Worm (Caenorhabditis elegans): ENCODE measurements around the gene col-79.

Gene col-79

ce11 chrII:10658576-10659256 lies 44.7 kb upstream of the col-79 start, which contains the start of the genes snu-13 and rsp-7 (continued):
- peak; percentile 65 for TF ChIP-seq hlh-30 (tag; optimal IDR thresholded peaks at IDR 0.05; ENCODE audit: insufficient read depth)
- TF ChIP-seq dpl-1 (GFP tag; optimal IDR thresholded peaks at IDR 0.05) = peak; percentile 78
- peak; percentile 77 for TF ChIP-seq lin-38 (GFP tag; IDR thresholded peaks at IDR 0.05)
- no peak for TF ChIP-seq attf-4 (tag; optimal IDR thresholded peaks at IDR 0.05)
- no peak for TF ChIP-seq ces-1 (GFP tag; optimal IDR thresholded peaks at IDR 0.05)
- peak in 1 of 2 experiments; percentile 92 for TF ChIP-seq lsy-2 (tag; optimal IDR thresholded peaks at IDR 0.05)
- no peak for TF ChIP-seq dmd-9 (GFP tag; IDR thresholded peaks at IDR 0.05)
- TF ChIP-seq cey-2 (tag; optimal IDR thresholded peaks at IDR 0.05; ENCODE audit: borderline replicate concordance, insufficient read depth) = no peak
- TF ChIP-seq F37D6.2 (tag; optimal IDR thresholded peaks at IDR 0.05) = no peak
- peak; percentile 7 for TF ChIP-seq F49E8.2 (tag; optimal IDR thresholded peaks at IDR 0.05; ENCODE audit: borderline replicate concordance)
- no peak for TF ChIP-seq daf-16 (GFP tag; optimal IDR thresholded peaks at IDR 0.05)
- TF ChIP-seq daf-16 (tag; optimal IDR thresholded peaks at IDR 0.05) = peak; percentile 12
- no peak for TF ChIP-seq duxl-1 (tag; optimal IDR thresholded peaks at IDR 0.05; ENCODE audit: poor library complexity)
- no peak for TF ChIP-seq lin-39 (tag; optimal IDR thresholded peaks at IDR 0.05)
- peak; percentile 88 for TF ChIP-seq mes-2 (tag; optimal IDR thresholded peaks at IDR 0.05; ENCODE audit: poor library complexity, severe bottlenecking)
- no peak for TF ChIP-seq aha-1 (tag)
- TF ChIP-seq arid-1 (GFP tag; conservative IDR thresholded peaks at IDR 0.05) = no peak
- no peak for TF ChIP-seq ama-1 (optimal IDR thresholded peaks at IDR 0.05)
- TF ChIP-seq madf-9 (GFP tag; conservative IDR thresholded peaks at IDR 0.05) = no peak
- TF ChIP-seq nhr-28 (tag; optimal IDR thresholded peaks at IDR 0.05) = peak; percentile 36
- peak in 1 of 2 experiments; percentile 12 for TF ChIP-seq unc-62 (GFP tag; optimal IDR thresholded peaks at IDR 0.05 in 1 of 2)
- TF ChIP-seq unc-62 (tag; optimal IDR thresholded peaks at IDR 0.05) = no peak
- peak; percentile 86 for TF ChIP-seq dve-1 (tag; optimal IDR thresholded peaks at IDR 0.05; ENCODE audit: insufficient read depth)
- peak; percentile 54 for TF ChIP-seq dmd-6 (GFP tag; IDR thresholded peaks at IDR 0.05)
- TF ChIP-seq mxl-3 (GFP tag; optimal IDR thresholded peaks at IDR 0.05) = peak; percentile 0

- TF ChIP-seq aha-1 (tag) (peak; percentile 59), mxl-3 (GFP tag; optimal IDR thresholded peaks at IDR 0.05) (no peak)
Measured at ce11 chrII:10659585-10659984, 43.8 kb upstream of the col-79 start.

ce11 chrII:10660892-10661291 lies 42.5 kb upstream of the col-79 start, which contains the start of gene marc-2:
marc-2 (minus strand) TSS chrII:10660992.
- TF ChIP-seq lin-39 (tag; optimal IDR thresholded peaks at IDR 0.05) = no peak
- no peak for TF ChIP-seq nhr-77 (tag; optimal IDR thresholded peaks at IDR 0.05)
- no peak for TF ChIP-seq zip-11 (GFP tag; IDR thresholded peaks at IDR 0.05)
- TF ChIP-seq mdl-1 (tag; optimal IDR thresholded peaks at IDR 0.05) = no peak
- TF ChIP-seq nhr-28 (tag; optimal IDR thresholded peaks at IDR 0.05) = no peak
- TF ChIP-seq D1046.2 (GFP tag; IDR thresholded peaks at IDR 0.05) = no peak
- TF ChIP-seq vab-7 (GFP tag; IDR thresholded peaks at IDR 0.05) = no peak
- no peak for TF ChIP-seq ceh-44 (GFP tag; IDR thresholded peaks at IDR 0.05)
- no peak for TF ChIP-seq daf-8 (GFP tag; IDR thresholded peaks at IDR 0.05)
- no peak for TF ChIP-seq egl-43 (GFP tag; IDR thresholded peaks at IDR 0.05)
- TF ChIP-seq Y5F2A.4 (GFP tag; optimal IDR thresholded peaks at IDR 0.05) = no peak
- TF ChIP-seq attf-4 (tag; optimal IDR thresholded peaks at IDR 0.05) = no peak
- no peak for TF ChIP-seq lsy-2 (tag; optimal IDR thresholded peaks at IDR 0.05)
- TF ChIP-seq ceh-20 (GFP tag; IDR thresholded peaks at IDR 0.05) = no peak
- no peak for TF ChIP-seq ceh-62 (tag; optimal IDR thresholded peaks at IDR 0.05)
- no peak for TF ChIP-seq spr-3 (GFP tag; optimal IDR thresholded peaks at IDR 0.05)
